Worm (Caenorhabditis elegans): Measurements from ENCODE around the gene fbxb-22.

DNA sequence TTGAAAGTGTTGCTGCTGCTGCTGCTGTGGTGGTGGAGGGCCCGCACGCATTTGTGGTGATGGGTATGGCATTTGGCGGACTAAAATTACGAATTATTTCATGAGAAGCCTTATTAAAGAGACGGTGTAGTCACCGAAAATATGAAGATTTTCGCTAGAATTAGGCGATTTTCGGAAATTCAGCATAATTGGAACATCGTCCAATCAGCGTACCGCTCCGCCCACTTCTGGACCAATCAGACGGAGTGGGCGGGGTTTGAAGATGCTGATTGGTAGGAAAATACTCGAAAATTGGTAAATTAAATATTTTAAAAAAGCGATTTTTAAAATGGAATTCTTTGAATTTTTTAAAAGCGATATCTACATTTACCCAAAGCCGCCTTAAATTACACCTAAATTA, 17.4 kb downstream of the fbxb-22 start:
- TF ChIP-seq mdt-29 (GFP tag; IDR thresholded peaks at IDR 0.05) (no peak), mdl-1 (tag; optimal IDR thresholded peaks at IDR 0.05) (no peak), ztf-11 (tag; optimal IDR thresholded peaks at IDR 0.05) (no peak), nhr-76 (tag; optimal IDR thresholded peaks at IDR 0.05) (no peak)

Data from whole organism, L4 larva.